Worm (Caenorhabditis elegans): Measurements from ENCODE around the gene nhr-39.

- TF ChIP-seq ama-1 (optimal IDR thresholded peaks at IDR 0.05) (no peak), ama-1 (GFP tag; optimal IDR thresholded peaks at IDR 0.05) (no peak), F49E8.2 (tag; optimal IDR thresholded peaks at IDR 0.05; ENCODE audit: insufficient read depth) (no peak), tbx-9 (tag; optimal IDR thresholded peaks at IDR 0.05; ENCODE audit: borderline replicate concordance) (no peak), K11D2.4 (GFP tag; IDR thresholded peaks at IDR 0.05) (no peak), zim-3 (tag; optimal IDR thresholded peaks at IDR 0.05) (no peak), ceh-91 (GFP tag; IDR thresholded peaks at IDR 0.05) (no peak), dpl-1 (GFP tag; optimal IDR thresholded peaks at IDR 0.05) (no peak), snpc-4 (GFP tag; optimal IDR thresholded peaks at IDR 0.05) (no peak), snpc-4 (tag; optimal IDR thresholded peaks at IDR 0.05) (no peak), madf-10 (tag; optimal IDR thresholded peaks at IDR 0.05) (no peak), F10E7.11 (tag; optimal IDR thresholded peaks at IDR 0.05) (no peak), unc-130 (GFP tag; optimal IDR thresholded peaks at IDR 0.05) (no peak), sptf-2 (GFP tag; optimal IDR thresholded peaks at IDR 0.05) (no peak), ets-4 (GFP tag; optimal IDR thresholded peaks at IDR 0.05) (no peak), unc-62 (GFP tag; optimal IDR thresholded peaks at IDR 0.05) (no peak)
Measured at ce11 chrV:9332611-9333315, 29.6 kb downstream of the nhr-39 start.
